Worm (Caenorhabditis elegans) whole organism, late embryonic: ENCODE measurements around the gene nlp-41.

Experiments used
- ama-1 ChIP-seq: fragments of 150-350 bp; optimal IDR thresholded peaks from 2 replicates; lab custom pipeline; 2014
- rnt-1 ChIP-seq: sonication (generic microtip); optimal IDR thresholded peaks from 2 replicates; lab custom pipeline; 2016; ENCODE audit warnings: missing genetic modification characterization, missing compliant biosample characterization

- TF ChIP-seq ama-1 (lab: Kevin White, UChicago) (no peak), rnt-1 (tag; lab: Kevin White, UChicago) (no peak)
These were observed 49.3 kb upstream of the nlp-41 start, which contains the start of gene K10H10.5 for ce11 chrII:14501447-14501846.
